Worm (Caenorhabditis elegans) whole organism, L2 larva: ENCODE measurements around the gene C10G8.2.
A peak's percentile ranks its signal among the peaks of the same experiment; 100 is the strongest.

Experiments
- C34F6.9 ChIP-seq: fragments of 150-350 bp; optimal IDR thresholded peaks from 2 replicates; lab custom pipeline; 2014; ENCODE audit warnings: missing biosample characterization, missing genetic modification characterization
- F13H6.1 ChIP-seq: sonication (generic microtip); optimal IDR thresholded peaks from 2 replicates; lab custom pipeline; 2016; ENCODE audit warnings: missing genetic modification characterization, missing compliant biosample characterization
- ZK546.5 ChIP-seq: sonication (generic microtip); optimal IDR thresholded peaks from 2 replicates; lab custom pipeline; 2017; ENCODE audit warnings: missing biosample characterization, missing genetic modification characterization
- alr-1 ChIP-seq: fragments of 150-350 bp; optimal IDR thresholded peaks from 2 replicates; lab custom pipeline; 2014; ENCODE audit warnings: missing biosample characterization, missing genetic modification characterization
- ceh-16 ChIP-seq: fragments of 150-350 bp; optimal IDR thresholded peaks from 2 replicates; lab custom pipeline; 2014; ENCODE audit warnings: missing biosample characterization, missing genetic modification characterization
- ceh-82 ChIP-seq: fragments of 150-350 bp; optimal IDR thresholded peaks from 2 replicates; lab custom pipeline; 2014; ENCODE audit warnings: missing biosample characterization, missing genetic modification characterization
- dmd-4 ChIP-seq: sonication (generic microtip); optimal IDR thresholded peaks from 2 replicates; lab custom pipeline; 2017; ENCODE audit warnings: missing biosample characterization, missing genetic modification characterization
- egl-27 ChIP-seq: sonication (generic microtip); optimal IDR thresholded peaks from 3 replicates; lab custom pipeline; 2017; ENCODE audit warnings: missing biosample characterization, missing genetic modification reagents, missing genetic modification characterization
- elt-1 ChIP-seq: fragments of 150-350 bp; optimal IDR thresholded peaks from 2 replicates; lab custom pipeline; 2014; ENCODE audit warnings: missing biosample characterization, missing genetic modification characterization
- fos-1 ChIP-seq: fragments of 150-350 bp; optimal IDR thresholded peaks from 2 replicates; lab custom pipeline; 2014; ENCODE audit warnings: missing biosample characterization, missing genetic modification characterization
- gmeb-1 ChIP-seq: fragments of 150-350 bp; optimal IDR thresholded peaks from 2 replicates; lab custom pipeline; 2014; ENCODE audit warnings: missing biosample characterization, missing genetic modification characterization
- lin-11 ChIP-seq: fragments of 150-350 bp; sonication (generic microtip); optimal IDR thresholded peaks from 2 replicates; lab custom pipeline; 2014; ENCODE audit warnings: missing biosample characterization, missing genetic modification characterization, inconsistent platforms, mixed read lengths
- lin-13 ChIP-seq: fragments of 150-350 bp; optimal IDR thresholded peaks from 2 replicates; lab custom pipeline; 2014; ENCODE audit warnings: missing biosample characterization, missing genetic modification reagents, missing genetic modification characterization
- lin-39 ChIP-seq: fragments of 150-350 bp; optimal IDR thresholded peaks from 2 replicates; lab custom pipeline; 2014; ENCODE audit warnings: missing biosample characterization, missing genetic modification reagents, missing genetic modification characterization
- lsy-2 ChIP-seq, 2 experiments: fragments of 150-350 bp in 1 of 2; sonication (generic microtip) in 1 of 2; optimal IDR thresholded peaks; 2 replicates each; lab custom pipeline; 2014 to 2017; ENCODE audit warnings: missing biosample characterization in 2 of 2, missing genetic modification characterization in 2 of 2
- mab-5 ChIP-seq: fragments of 150-350 bp; optimal IDR thresholded peaks from 2 replicates; lab custom pipeline; 2014; ENCODE audit warnings: missing biosample characterization, missing genetic modification characterization
- mbf-1 ChIP-seq: sonication (generic microtip); optimal IDR thresholded peaks from 2 replicates; lab custom pipeline; 2017; ENCODE audit warnings: missing biosample characterization, missing genetic modification characterization
- mdl-1 ChIP-seq, 2 experiments: fragments of 150-350 bp in 1 of 2; sonication (generic microtip) in 1 of 2; optimal IDR thresholded peaks; 2 replicates each; lab custom pipeline; 2017; ENCODE audit warnings: missing biosample characterization in 2 of 2, missing genetic modification characterization in 2 of 2
- nhr-10 ChIP-seq: sonication (generic microtip); optimal IDR thresholded peaks from 2 replicates; lab custom pipeline; 2017; ENCODE audit warnings: missing biosample characterization, missing genetic modification characterization
- nhr-11 ChIP-seq: fragments of 150-350 bp; optimal IDR thresholded peaks from 2 replicates; lab custom pipeline; 2014; ENCODE audit warnings: missing biosample characterization, missing genetic modification characterization
- nhr-12 ChIP-seq: fragments of 150-350 bp; optimal IDR thresholded peaks from 2 replicates; lab custom pipeline; 2014; ENCODE audit warnings: missing biosample characterization, missing genetic modification characterization
- nhr-129 ChIP-seq: fragments of 150-350 bp; optimal IDR thresholded peaks from 2 replicates; lab custom pipeline; 2014; ENCODE audit warnings: missing biosample characterization, missing genetic modification characterization
- nhr-21 ChIP-seq: fragments of 150-350 bp; optimal IDR thresholded peaks from 2 replicates; lab custom pipeline; 2014; ENCODE audit warnings: missing biosample characterization, missing genetic modification characterization
- nhr-237 ChIP-seq: fragments of 150-350 bp; optimal IDR thresholded peaks from 2 replicates; lab custom pipeline; 2014; ENCODE audit warnings: missing biosample characterization, missing genetic modification characterization
- nhr-25 ChIP-seq: fragments of 150-350 bp; sonication (generic microtip); optimal IDR thresholded peaks from 3 replicates; lab custom pipeline; 2014; ENCODE audit warnings: missing biosample characterization, missing genetic modification characterization
- skn-1 ChIP-seq: sonication (generic microtip); optimal IDR thresholded peaks from 2 replicates; lab custom pipeline; 2017; ENCODE audit warnings: missing biosample characterization, missing genetic modification characterization
- sma-3 ChIP-seq: sonication (generic microtip); optimal IDR thresholded peaks from 2 replicates; lab custom pipeline; 2016; ENCODE audit warnings: missing genetic modification reagents, missing genetic modification characterization, missing compliant biosample characterization
- sma-9 ChIP-seq, 2 experiments: fragments of 150-350 bp in 1 of 2; sonication (generic microtip) in 1 of 2; optimal IDR thresholded peaks; 2 replicates each; lab custom pipeline; 2014 to 2016; ENCODE audit warnings: missing genetic modification characterization in 2 of 2, mild to moderate bottlenecking in 1 of 2, missing biosample characterization in 1 of 2, missing compliant biosample characterization in 1 of 2, missing genetic modification reagents in 1 of 2, moderate library complexity in 1 of 2
- snpc-4 ChIP-seq: fragments of 150-350 bp; optimal IDR thresholded peaks from 2 replicates; lab custom pipeline; 2014; ENCODE audit warnings: missing biosample characterization, missing genetic modification characterization
- unc-62 ChIP-seq: fragments of 150-350 bp; optimal IDR thresholded peaks from 2 replicates; lab custom pipeline; 2014; ENCODE audit warnings: missing biosample characterization, missing genetic modification reagents, missing genetic modification characterization
- zag-1 ChIP-seq: fragments of 150-350 bp; optimal IDR thresholded peaks from 2 replicates; lab custom pipeline; 2014; ENCODE audit warnings: missing biosample characterization, missing genetic modification characterization
- ztf-1 ChIP-seq: fragments of 200-800 bp; sonication (Bioruptor generic); conservative IDR thresholded peaks from 2 replicates; pipeline ENCODE4 v1.3.6; 2022; ENCODE audit warnings: missing genetic modification characterization, missing compliant biosample characterization
- ztf-11 ChIP-seq: sonication (generic microtip); optimal IDR thresholded peaks from 2 replicates; lab custom pipeline; 2017; ENCODE audit warnings: missing biosample characterization, missing genetic modification characterization

C10G8.2 gene

DNA sequence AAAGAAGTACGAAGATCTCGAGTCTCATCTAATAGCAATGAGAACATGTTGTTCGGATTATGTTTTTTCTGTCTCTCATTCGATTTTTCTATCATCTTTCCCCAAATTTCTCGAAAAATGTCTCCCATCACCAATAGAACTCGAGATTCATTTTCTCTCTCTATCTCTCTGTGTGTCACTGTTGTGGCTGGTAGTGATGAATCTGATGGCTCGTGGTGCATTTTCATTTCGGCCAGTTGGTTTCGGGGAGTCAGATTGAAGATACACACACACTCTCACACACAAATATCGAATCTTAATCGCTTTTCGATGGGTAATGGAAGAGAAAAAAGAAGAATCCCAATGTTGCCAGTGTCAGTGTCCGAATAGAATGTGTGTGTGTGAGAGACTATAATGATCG, 18.3 kb upstream of the C10G8.2 start:
- TF ChIP-seq snpc-4 (tag; lab: Kevin White, UChicago) (no peak), ztf-1 (GFP tag; lab: Robert Waterston, UW) (no peak), nhr-129 (tag; lab: Kevin White, UChicago) (peak; percentile 75), mab-5 (tag; lab: Kevin White, UChicago) (peak; percentile 30), lsy-2 (tag; optimal IDR thresholded peaks at IDR 0.05; lab: Kevin White, UChicago) (peak in 1 of 2 experiments; percentile 36), F13H6.1 (tag; lab: Kevin White, UChicago) (peak; percentile 69), mbf-1 (no peak), lin-13 (GFP tag; lab: Kevin White, UChicago) (no peak), mdl-1 (tag; optimal IDR thresholded peaks at IDR 0.05; lab: Kevin White, UChicago) (no peak), sma-9 (GFP tag; optimal IDR thresholded peaks at IDR 0.05; lab: Kevin White, UChicago) (peak; percentile 28), sma-9 (tag; optimal IDR thresholded peaks at IDR 0.05; lab: Kevin White, UChicago) (no peak), C34F6.9 (tag; lab: Kevin White, UChicago) (peak; percentile 46), unc-62 (no peak)

DNA sequence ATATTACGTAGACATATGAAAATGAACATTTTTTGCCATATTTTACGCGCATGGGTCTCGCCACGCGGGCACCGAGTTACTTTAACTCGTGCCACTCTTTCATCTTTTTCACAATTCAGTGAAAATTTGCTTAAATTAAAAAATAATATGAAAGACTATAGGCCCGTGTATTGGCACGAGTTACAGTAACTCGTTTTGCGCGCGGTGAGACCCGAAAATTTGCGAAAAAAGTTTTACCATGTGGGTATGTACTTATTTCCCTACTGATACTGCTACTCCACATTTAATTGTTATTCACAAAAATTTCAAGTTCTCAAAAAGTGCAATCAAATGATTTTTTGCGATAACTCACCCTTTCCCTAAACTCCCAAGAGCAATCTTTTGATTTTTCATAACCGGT, 16.5 kb upstream of the C10G8.2 start:
- TF ChIP-seq ZK546.5 = no peak
- TF ChIP-seq sma-3 = no peak

ce11 chrV:5301226-5301625, 13.0 kb upstream of the C10G8.2 start:
- no peak for TF ChIP-seq gmeb-1
- TF ChIP-seq ceh-16 (tag; lab: Kevin White, UChicago) = no peak
- TF ChIP-seq C34F6.9 (tag; lab: Kevin White, UChicago) = no peak
- no peak for TF ChIP-seq unc-62
- TF ChIP-seq nhr-129 (tag; lab: Kevin White, UChicago) = no peak
- no peak for TF ChIP-seq dmd-4 (tag; lab: Kevin White, UChicago)
- no peak for TF ChIP-seq nhr-12 (tag; lab: Kevin White, UChicago)
- no peak for TF ChIP-seq skn-1 (tag; lab: Kevin White, UChicago)
- TF ChIP-seq nhr-25 (tag; lab: Kevin White, UChicago) = no peak

DNA sequence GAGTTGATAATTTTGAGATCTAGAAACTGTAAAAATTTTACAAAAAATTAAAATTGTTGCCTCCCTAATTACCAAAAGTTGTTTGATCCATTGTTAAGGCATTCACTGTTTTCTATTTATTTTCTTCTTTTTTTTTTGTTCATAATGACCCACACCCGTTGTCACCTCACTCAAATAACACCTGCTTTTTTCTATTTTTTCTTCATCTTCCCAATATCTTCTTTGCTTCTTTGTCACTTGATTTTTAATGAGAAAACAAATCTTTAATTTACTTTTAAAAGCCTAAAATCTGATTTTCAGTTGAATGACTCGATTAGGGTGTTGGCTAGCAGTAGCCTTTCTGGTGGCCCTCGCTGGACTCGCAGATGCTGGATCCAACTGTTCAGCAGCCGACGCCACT, 10.8 kb upstream of the C10G8.2 start, which contains the start of gene ncx-2:
Gene ncx-2, plus strand, starts transcription at position 301 of the 400 bp plus-strand sequence.
- no peak for TF ChIP-seq ZK546.5
- TF ChIP-seq fos-1 = no peak
- no peak for TF ChIP-seq nhr-237 (tag; lab: Kevin White, UChicago)
- no peak for TF ChIP-seq lin-11 (tag; lab: Kevin White, UChicago)
- no peak for TF ChIP-seq zag-1 (tag; lab: Kevin White, UChicago)
- TF ChIP-seq nhr-21 = no peak
- TF ChIP-seq, all 48 proteins: peak for 0

DNA sequence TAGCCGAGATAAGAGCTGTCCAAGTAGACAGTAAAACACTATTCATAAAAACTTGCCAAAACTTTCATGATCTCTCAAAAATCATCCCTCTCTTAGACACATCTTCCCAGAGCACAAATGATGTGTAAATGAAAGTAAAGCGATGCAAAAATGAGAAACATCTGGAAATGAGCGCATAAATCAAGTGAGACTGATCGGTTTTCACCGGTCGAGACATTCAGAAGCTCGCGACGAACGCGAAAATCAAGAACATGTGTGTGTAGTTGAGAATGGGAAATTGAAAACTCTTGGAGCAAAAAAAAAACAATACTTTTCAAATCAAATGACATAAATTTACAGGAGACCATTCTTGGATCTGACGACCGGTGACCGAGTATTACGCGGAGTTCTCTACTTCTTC, 9.8 kb upstream of the C10G8.2 start:
- TF ChIP-seq ztf-11 (tag; lab: Kevin White, UChicago) (no peak), elt-1 (tag; lab: Kevin White, UChicago) (no peak)
- TF ChIP-seq, all 48 proteins: peak for 0

DNA sequence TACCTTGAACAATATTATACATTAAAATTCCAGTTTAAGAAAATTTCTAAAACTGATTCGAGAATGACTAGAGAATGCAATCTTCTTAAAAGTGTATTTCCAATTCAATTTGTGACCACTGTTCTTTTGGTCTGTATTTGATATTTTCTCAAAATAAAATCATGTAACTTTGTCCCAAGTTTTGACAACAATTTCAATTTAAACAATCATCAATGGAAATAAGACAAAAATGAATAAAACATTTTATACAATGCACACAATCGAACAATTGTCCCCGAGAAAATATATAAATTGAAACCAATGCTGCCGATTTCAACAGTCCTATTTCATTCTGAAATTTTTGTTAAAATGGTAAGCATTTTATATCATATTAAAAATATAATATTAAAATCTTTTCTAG, 2.6 kb upstream of the C10G8.2 start, which contains the start of gene C10G8.4:
Gene C10G8.4, plus strand, starts transcription at position 301 of the 400 bp plus-strand sequence.
- no peak for TF ChIP-seq nhr-11 (tag; lab: Kevin White, UChicago)
- no peak for TF ChIP-seq mab-5 (tag; lab: Kevin White, UChicago)
- TF ChIP-seq lsy-2 (tag; optimal IDR thresholded peaks at IDR 0.05; lab: Kevin White, UChicago) = no peak
- no peak for TF ChIP-seq mbf-1
- no peak for TF ChIP-seq nhr-10 (tag; lab: Kevin White, UChicago)

DNA sequence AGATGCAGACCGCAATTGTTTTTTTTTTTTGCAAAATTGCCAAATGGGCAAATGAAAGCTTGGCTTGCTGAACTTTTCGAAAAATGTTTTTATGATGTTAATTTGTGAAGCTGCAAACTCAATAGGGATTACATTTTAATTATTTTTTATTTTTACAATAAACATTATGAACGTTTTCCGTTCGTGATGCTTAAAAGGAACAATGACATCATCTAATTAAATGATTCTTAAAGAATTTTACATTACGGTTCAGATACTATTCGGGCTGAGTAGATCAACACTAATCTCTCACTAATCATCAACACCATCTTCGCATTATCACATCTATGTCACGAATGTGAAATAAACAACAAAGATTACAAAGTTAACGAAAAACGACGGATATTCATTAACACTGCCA, 1.8 kb upstream of the C10G8.2 start, which contains the start of gene C10G8.3:
Gene C10G8.3, plus strand, starts transcription at position 301 of the 400 bp plus-strand sequence.
- no peak for TF ChIP-seq nhr-25 (tag; lab: Kevin White, UChicago)
- TF ChIP-seq nhr-12 (tag; lab: Kevin White, UChicago) = no peak
- no peak for TF ChIP-seq ceh-82 (tag; lab: Kevin White, UChicago)
- TF ChIP-seq lin-39 (tag; lab: Kevin White, UChicago) = no peak
- no peak for TF ChIP-seq alr-1
- no peak for TF ChIP-seq F13H6.1 (tag; lab: Kevin White, UChicago)
- TF ChIP-seq unc-62 = no peak
- no peak for TF ChIP-seq zag-1 (tag; lab: Kevin White, UChicago)
- no peak for TF ChIP-seq nhr-10 (tag; lab: Kevin White, UChicago)
- no peak for TF ChIP-seq mab-5 (tag; lab: Kevin White, UChicago)
- TF ChIP-seq egl-27 = no peak
- TF ChIP-seq nhr-129 (tag; lab: Kevin White, UChicago) = no peak
- TF ChIP-seq ZK546.5 = no peak
